Fruit fly (Drosophila melanogaster) whole organism, embryonic: Measurements from ENCODE around the gene ftz-f1.

Experiments used
- Asciz ChIP-seq: fragments of 200-800 bp; sonication (Bioruptor generic); optimal IDR thresholded peaks from 2 replicates; lab custom pipeline; 2017; ENCODE audit warnings: missing biosample characterization, mild to moderate bottlenecking, missing genetic modification characterization, missing genetic modification reagents
- B-H2 ChIP-seq: fragments of 200-800 bp; sonication (Bioruptor generic); optimal IDR thresholded peaks from 2 replicates; lab custom pipeline; 2018; ENCODE audit warnings: missing biosample characterization, mild to moderate bottlenecking, missing genetic modification characterization
- Bgb ChIP-seq: fragments of 200-800 bp; sonication (Bioruptor generic); IDR thresholded peaks from 2 replicates; pipeline ENCODE4 v1.3.6; 2022; ENCODE audit warnings: missing biosample characterization, missing genetic modification characterization; ENCODE audit not compliant: partially characterized antibody
- CG10147 ChIP-seq: fragments of 200-800 bp; sonication (Bioruptor generic); optimal IDR thresholded peaks from 2 replicates; lab custom pipeline; 2019; ENCODE audit warnings: missing biosample characterization, mild to moderate bottlenecking, missing genetic modification characterization, moderate library complexity
- CG10274 ChIP-seq: fragments of 200-800 bp; sonication (Bioruptor generic); optimal IDR thresholded peaks from 3 replicates; lab custom pipeline; 2017; ENCODE audit warnings: missing biosample characterization, mild to moderate bottlenecking, missing genetic modification characterization
- CG10431 ChIP-seq: fragments of 200-800 bp; sonication (Bioruptor generic); optimal IDR thresholded peaks from 3 replicates; lab custom pipeline; 2018; ENCODE audit warnings: missing biosample characterization, mild to moderate bottlenecking, missing genetic modification characterization
- CG15073 ChIP-seq: fragments of 200-800 bp; sonication (Bioruptor generic); optimal IDR thresholded peaks from 2 replicates; lab custom pipeline; 2016; ENCODE audit warnings: missing biosample characterization, missing genetic modification characterization
- CG15269 ChIP-seq: fragments of 200-800 bp; sonication (Bioruptor generic); optimal IDR thresholded peaks from 2 replicates; lab custom pipeline; 2018; ENCODE audit warnings: missing biosample characterization, mild to moderate bottlenecking, missing genetic modification characterization, moderate library complexity
- CG1647 ChIP-seq: fragments of 200-800 bp; sonication (Bioruptor generic); optimal IDR thresholded peaks from 3 replicates; lab custom pipeline; 2016; ENCODE audit warnings: missing biosample characterization, missing genetic modification characterization
- CG18599 ChIP-seq: fragments of 200-800 bp; sonication (Bioruptor generic); optimal IDR thresholded peaks from 3 replicates; lab custom pipeline; 2017; ENCODE audit warnings: missing biosample characterization, missing genetic modification characterization, mild to moderate bottlenecking, moderate library complexity, missing genetic modification reagents
- CG3163 ChIP-seq: fragments of 200-800 bp; sonication (Bioruptor generic); optimal IDR thresholded peaks from 3 replicates; lab custom pipeline; 2016; ENCODE audit warnings: missing biosample characterization, missing genetic modification characterization
- CG4820 ChIP-seq: fragments of 200-800 bp; sonication (Bioruptor generic); optimal IDR thresholded peaks from 3 replicates; lab custom pipeline; 2016; ENCODE audit warnings: missing biosample characterization, missing genetic modification characterization
- CG6791 ChIP-seq: fragments of 200-800 bp; sonication (Bioruptor generic); IDR thresholded peaks from 3 replicates; pipeline ENCODE4 v1.3.6; 2022; ENCODE audit warnings: missing biosample characterization, missing genetic modification characterization; ENCODE audit not compliant: partially characterized antibody
- CG7271 ChIP-seq: fragments of 200-800 bp; sonication (Bioruptor generic); optimal IDR thresholded peaks from 2 replicates; lab custom pipeline; 2018; ENCODE audit warnings: missing biosample characterization, mild to moderate bottlenecking, missing genetic modification characterization, moderate library complexity
- CG7839 ChIP-seq: fragments of 200-800 bp; sonication (Bioruptor generic); optimal IDR thresholded peaks from 3 replicates; lab custom pipeline; 2018; ENCODE audit warnings: missing biosample characterization, mild to moderate bottlenecking, missing genetic modification characterization, moderate library complexity
- CG8281 ChIP-seq: fragments of 200-800 bp; sonication (Bioruptor generic); optimal IDR thresholded peaks from 2 replicates; lab custom pipeline; 2018; ENCODE audit warnings: missing biosample characterization, mild to moderate bottlenecking, missing genetic modification characterization, moderate library complexity
- CG8478 ChIP-seq: fragments of >200 bp; optimal IDR thresholded peaks from 2 replicates; lab custom pipeline; 2018
- CHES-1-like ChIP-seq: fragments of 200-800 bp; sonication (Bioruptor generic); optimal IDR thresholded peaks from 2 replicates; lab custom pipeline; 2016; ENCODE audit warnings: missing biosample characterization, missing genetic modification characterization
- CoRest ChIP-seq: fragments of 200-800 bp; sonication (Bioruptor generic); optimal IDR thresholded peaks from 3 replicates; lab custom pipeline; 2018; ENCODE audit warnings: missing biosample characterization, mild to moderate bottlenecking, missing genetic modification characterization, moderate library complexity
- Dip2 ChIP-seq: fragments of 200-800 bp; sonication (Bioruptor generic); IDR thresholded peaks from 2 replicates; pipeline ENCODE4 v1.3.6; 2022; ENCODE audit warnings: missing biosample characterization, missing genetic modification characterization
- Dp ChIP-seq: fragments of 200-800 bp; sonication (Bioruptor generic); optimal IDR thresholded peaks from 2 replicates; lab custom pipeline; 2018; ENCODE audit warnings: missing biosample characterization, mild to moderate bottlenecking, missing genetic modification characterization, moderate library complexity
- Dref ChIP-seq: fragments of 200-800 bp; sonication (Bioruptor generic); IDR thresholded peaks from 2 replicates; pipeline ENCODE4 v1.3.6; 2022; ENCODE audit warnings: missing biosample characterization, missing genetic modification characterization
- E2f1 ChIP-seq: fragments of 200-800 bp; sonication (Bioruptor generic); IDR thresholded peaks from 2 replicates; pipeline ENCODE4 v1.3.6; 2022; ENCODE audit warnings: missing biosample characterization, missing genetic modification characterization
- E2f2 ChIP-seq: fragments of 200-800 bp; sonication (Bioruptor generic); IDR thresholded peaks from 2 replicates; pipeline ENCODE4 v1.3.6; 2022; ENCODE audit warnings: missing biosample characterization, missing genetic modification characterization
- Eip74EF ChIP-seq, 2 experiments: fragments of 200-800 bp in 1 of 2; fragments of >200 bp in 1 of 2; sonication (Bioruptor generic) in 1 of 2; optimal IDR thresholded peaks; 2 replicates each; lab custom pipeline; 2017 to 2019; ENCODE audit warnings: missing biosample characterization in 2 of 2, missing genetic modification characterization in 2 of 2, mild to moderate bottlenecking in 1 of 2, moderate library complexity in 1 of 2
- Elba2 ChIP-seq: fragments of 200-800 bp; sonication (Bioruptor generic); optimal IDR thresholded peaks from 3 replicates; lab custom pipeline; 2016; ENCODE audit warnings: missing biosample characterization, missing genetic modification characterization
- H15 ChIP-seq: fragments of 200-800 bp; sonication (Bioruptor generic); IDR thresholded peaks from 3 replicates; pipeline ENCODE4 v1.3.6; 2022; ENCODE audit warnings: missing biosample characterization, missing genetic modification characterization
- Hmr ChIP-seq: fragments of 200-800 bp; sonication (Bioruptor generic); optimal IDR thresholded peaks from 3 replicates; lab custom pipeline; 2017; ENCODE audit warnings: mild to moderate bottlenecking, missing biosample characterization, missing genetic modification reagents, missing genetic modification characterization
- Hr51 ChIP-seq, 2 experiments: fragments of 200-800 bp; sonication (Bioruptor generic); optimal IDR thresholded peaks; 2 replicates in 1 of 2; 3 replicates in 1 of 2; lab custom pipeline; 2016 to 2018; ENCODE audit warnings: missing biosample characterization in 2 of 2, missing genetic modification characterization in 2 of 2, mild to moderate bottlenecking in 1 of 2, moderate library complexity in 1 of 2
- Hr78 ChIP-seq, 2 experiments: fragments of 200-800 bp in 1 of 2; fragments of >200 bp in 1 of 2; sonication (Bioruptor generic) in 1 of 2; optimal IDR thresholded peaks; 2 replicates each; lab custom pipeline; 2017 to 2019; ENCODE audit warnings: missing biosample characterization in 2 of 2, missing genetic modification characterization in 2 of 2, mild to moderate bottlenecking in 1 of 2, moderate library complexity in 1 of 2
- Neu2 ChIP-seq: fragments of 200-800 bp; sonication (Bioruptor generic); optimal IDR thresholded peaks from 3 replicates; lab custom pipeline; 2016; ENCODE audit warnings: missing biosample characterization, missing genetic modification characterization, borderline replicate concordance
- Ravus ChIP-seq: fragments of 200-800 bp; sonication (Bioruptor generic); IDR thresholded peaks from 2 replicates; pipeline ENCODE4 v1.3.6; 2022; ENCODE audit warnings: missing biosample characterization, missing genetic modification characterization
- Usf ChIP-seq: fragments of 200-800 bp; sonication (Bioruptor generic); optimal IDR thresholded peaks from 2 replicates; lab custom pipeline; 2017; ENCODE audit warnings: missing genotype, missing biosample characterization, missing genetic modification characterization
- bowl ChIP-seq: fragments of 200-800 bp; sonication (Bioruptor generic); IDR thresholded peaks from 2 replicates; pipeline ENCODE4 v1.3.6; 2022; ENCODE audit warnings: missing biosample characterization, missing genetic modification characterization
- chif ChIP-seq, 2 experiments: fragments of 200-800 bp; sonication (Bioruptor generic); optimal IDR thresholded peaks; 3 replicates each; lab custom pipeline; 2016; ENCODE audit warnings: missing biosample characterization in 2 of 2, missing genetic modification characterization in 2 of 2
- crc ChIP-seq: fragments of 200-800 bp; sonication (Bioruptor generic); optimal IDR thresholded peaks from 2 replicates; lab custom pipeline; 2016; ENCODE audit warnings: missing biosample characterization, missing genetic modification characterization
- crol ChIP-seq: fragments of 200-800 bp; sonication (Bioruptor generic); IDR thresholded peaks from 2 replicates; pipeline ENCODE4 v1.3.6; 2022; ENCODE audit warnings: missing biosample characterization, missing genetic modification characterization
- dan ChIP-seq: fragments of 200-800 bp; sonication (Bioruptor generic); IDR thresholded peaks from 2 replicates; pipeline ENCODE4 v1.3.6; 2022; ENCODE audit warnings: missing biosample characterization, missing genetic modification characterization
- esg ChIP-seq: fragments of 200-800 bp; sonication (Bioruptor generic); conservative IDR thresholded peaks from 2 replicates; pipeline ENCODE4 v1.3.6; 2022; ENCODE audit warnings: missing biosample characterization, missing genetic modification characterization
- ftz-f1 ChIP-seq: fragments of 200-800 bp; sonication (Bioruptor generic); optimal IDR thresholded peaks from 2 replicates; lab custom pipeline; 2016; ENCODE audit warnings: missing biosample characterization, missing genetic modification characterization
- fu2 ChIP-seq: fragments of 200-800 bp; sonication (Bioruptor generic); optimal IDR thresholded peaks from 2 replicates; lab custom pipeline; 2016; ENCODE audit warnings: missing biosample characterization, missing genetic modification characterization
- kay ChIP-seq: fragments of 200-800 bp; sonication (Bioruptor generic); optimal IDR thresholded peaks from 2 replicates; lab custom pipeline; 2016; ENCODE audit warnings: missing biosample characterization, missing genetic modification characterization
- nerfin-2 ChIP-seq: fragments of 200-800 bp; sonication (Bioruptor generic); IDR thresholded peaks from 2 replicates; pipeline ENCODE4 v1.3.6; 2022; ENCODE audit warnings: missing biosample characterization, missing genetic modification characterization; ENCODE audit not compliant: partially characterized antibody
- pb ChIP-seq: fragments of 200-800 bp; sonication (Bioruptor generic); optimal IDR thresholded peaks from 3 replicates; lab custom pipeline; 2016; ENCODE audit warnings: missing biosample characterization, missing genetic modification characterization
- row ChIP-seq: fragments of 200-800 bp; sonication (Bioruptor generic); IDR thresholded peaks from 3 replicates; pipeline ENCODE4 v1.3.6; 2022; ENCODE audit warnings: missing biosample characterization, missing genetic modification characterization
- tgo ChIP-seq: fragments of 200-800 bp; sonication (Bioruptor generic); IDR thresholded peaks from 3 replicates; pipeline ENCODE4 v1.3.6; 2022; ENCODE audit warnings: missing biosample characterization, missing genetic modification characterization
- tin ChIP-seq: fragments of 200-800 bp; sonication (Bioruptor generic); optimal IDR thresholded peaks from 3 replicates; lab custom pipeline; 2016; ENCODE audit warnings: missing biosample characterization, missing genetic modification characterization
- wek ChIP-seq: fragments of 200-800 bp; sonication (Bioruptor generic); optimal IDR thresholded peaks from 3 replicates; lab custom pipeline; 2018; ENCODE audit warnings: missing biosample characterization, mild to moderate bottlenecking, missing genetic modification characterization, moderate library complexity

ftz-f1 gene

DNA sequence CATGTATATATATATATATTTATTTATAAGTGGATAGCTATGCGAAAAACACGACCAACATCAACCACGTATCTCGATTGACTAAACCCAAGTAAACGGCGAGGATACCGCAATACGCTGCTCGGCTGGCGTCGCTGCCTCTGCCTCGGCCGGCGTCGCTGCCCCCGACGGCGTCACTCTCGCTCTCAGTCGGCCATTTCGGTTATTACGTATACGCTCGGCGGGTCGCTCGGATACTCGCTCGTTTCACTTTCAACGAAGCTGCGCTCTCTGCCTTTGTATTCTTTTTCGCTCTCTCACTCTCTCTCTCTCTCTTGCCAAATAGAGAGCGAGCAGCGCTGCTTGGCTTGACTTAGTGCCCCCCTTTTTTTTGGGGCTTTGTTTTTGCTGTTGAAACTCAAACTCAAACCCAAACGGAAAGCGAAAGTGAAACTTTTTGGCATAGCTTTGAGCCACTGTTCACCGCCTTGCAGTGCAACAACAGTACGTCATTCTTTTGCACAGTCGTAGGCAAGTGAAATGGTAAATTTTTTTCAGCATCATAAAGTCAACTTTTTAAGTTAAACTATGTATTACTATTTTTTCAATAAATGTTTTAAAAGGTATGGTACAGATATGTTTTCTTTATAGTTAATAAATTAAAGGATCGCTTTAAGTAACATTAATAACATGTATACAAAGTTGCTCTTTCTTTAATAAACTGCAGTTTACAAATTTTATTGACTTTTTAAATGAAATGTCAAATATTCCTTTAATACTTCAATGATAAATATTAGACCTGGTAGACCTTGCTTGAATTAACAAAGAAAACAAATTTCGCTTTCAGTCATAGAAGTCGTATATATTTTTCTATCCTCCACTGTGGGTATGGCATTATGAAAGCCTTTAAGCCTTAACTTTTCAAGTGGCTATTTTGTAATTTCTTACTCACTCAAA, 35.2 kb downstream of the ftz-f1 start (continued):
- TF ChIP-seq E2f2 (GFP tag; lab: Robert Waterston, UW) (0 out of 2 replicates have a peak, but pooled peaks have one; percentile 18), Hr51 (GFP tag; optimal IDR thresholded peaks at IDR 0.05; lab: Kevin White, UChicago) (peak in 1 of 2 experiments; percentile 74), chif (GFP tag; optimal IDR thresholded peaks at IDR 0.05; lab: Kevin White, UChicago) (no peak), CG8478 (no peak), Dp (GFP tag; lab: Kevin White, UChicago) (no peak), crol (peak; percentile 51), CoRest (peak; percentile 11), E2f1 (GFP tag; lab: Robert Waterston, UW) (no peak), Neu2 (GFP tag; lab: Kevin White, UChicago) (no peak), CG10147 (no peak), CG10431 (peak; percentile 44), fu2 (GFP tag; lab: Kevin White, UChicago) (no peak), CHES-1-like (GFP tag; lab: Kevin White, UChicago) (no peak), dan (GFP tag; lab: Robert Waterston, UW) (no peak), CG7271 (tag; lab: Kevin White, UChicago) (no peak), Elba2 (no peak), CG8281 (tag; lab: Kevin White, UChicago) (peak; percentile 23), Usf (GFP tag; lab: Kevin White, UChicago) (no peak), tgo (GFP tag; lab: Robert Waterston, UW) (no peak), CG4820 (GFP tag; lab: Kevin White, UChicago) (no peak), Asciz (peak; percentile 2), CG15269 (tag; lab: Kevin White, UChicago) (peak; percentile 16), Hmr (GFP tag; lab: Kevin White, UChicago) (peak; percentile 40), pb (GFP tag; lab: Kevin White, UChicago) (no peak), kay (GFP tag; lab: Kevin White, UChicago) (no peak), CG3163 (GFP tag; lab: Kevin White, UChicago) (peak; percentile 7), nerfin-2 (no peak), crc (GFP tag; lab: Kevin White, UChicago) (no peak), Hr78 (GFP tag; optimal IDR thresholded peaks at IDR 0.05; lab: Kevin White, UChicago) (no peak), CG6791 (GFP tag; lab: Robert Waterston, UW) (no peak), Eip74EF (GFP tag; optimal IDR thresholded peaks at IDR 0.05; lab: Kevin White, UChicago) (peak in 1 of 2 experiments; percentile 12), CG7839 (tag; lab: Kevin White, UChicago) (peak; percentile 27), Ravus (GFP tag; lab: Robert Waterston, UW) (no peak), tin (GFP tag; lab: Kevin White, UChicago) (no peak), H15 (no peak), bowl (GFP tag; lab: Robert Waterston, UW) (peak; percentile 49; the same call in 1 of the 2 replicates), Dref (GFP tag; lab: Robert Waterston, UW) (no peak), CG15073 (GFP tag; lab: Kevin White, UChicago) (no peak), wek (GFP tag; lab: Kevin White, UChicago) (peak; percentile 1), Dip2 (GFP tag; lab: Robert Waterston, UW) (no peak), CG10274 (GFP tag; lab: Kevin White, UChicago) (no peak), Bgb (peak; percentile 18; the same call in 1 of the 2 replicates), row (0 out of 3 replicates have a peak, but pooled peaks have one; percentile 26), CG1647 (GFP tag; lab: Kevin White, UChicago) (no peak), ftz-f1 (GFP tag; lab: Kevin White, UChicago) (peak; percentile 92), CG18599 (GFP tag; lab: Kevin White, UChicago) (no peak), B-H2 (GFP tag; lab: Kevin White, UChicago) (no peak), esg (GFP tag; lab: Robert Waterston, UW) (no peak; the same call in 1 of the 2 replicates)
